Worm (Caenorhabditis elegans) whole organism, mixed stage, embryonic: ENCODE data around the gene nhr-237.

ENCODE experiments used
- blmp-1 ChIP-seq: fragments of 150-350 bp; optimal IDR thresholded peaks from 2 replicates; lab custom pipeline; 2014; ENCODE audit warnings: missing biosample characterization, missing genetic modification characterization
- ceh-39 ChIP-seq: fragments of 150-350 bp; optimal IDR thresholded peaks from 2 replicates; lab custom pipeline; 2014; ENCODE audit warnings: missing biosample characterization, missing genetic modification characterization
- ces-1 ChIP-seq: fragments of 150-350 bp; optimal IDR thresholded peaks from 2 replicates; lab custom pipeline; 2014; ENCODE audit warnings: missing biosample characterization, missing genetic modification reagents, missing genetic modification characterization
- elt-3 ChIP-seq: fragments of 150-350 bp; optimal IDR thresholded peaks from 2 replicates; lab custom pipeline; 2014; ENCODE audit warnings: missing biosample characterization, missing genetic modification characterization
- lin-32 ChIP-seq: fragments of 200-800 bp; sonication (Bioruptor generic); optimal IDR thresholded peaks from 2 replicates; lab custom pipeline; 2018; ENCODE audit warnings: mild to moderate bottlenecking, missing genetic modification characterization, missing compliant biosample characterization
- mab-5 ChIP-seq: fragments of 150-350 bp; optimal IDR thresholded peaks from 2 replicates; lab custom pipeline; 2014; ENCODE audit warnings: missing biosample characterization, missing genetic modification characterization
- mep-1 ChIP-seq: fragments of 150-350 bp; optimal IDR thresholded peaks from 2 replicates; lab custom pipeline; 2017; ENCODE audit warnings: missing biosample characterization, missing genetic modification reagents, missing genetic modification characterization, inconsistent platforms
- nhr-28 ChIP-seq: fragments of 150-350 bp; optimal IDR thresholded peaks from 2 replicates; lab custom pipeline; 2014; ENCODE audit warnings: missing biosample characterization, missing genetic modification characterization
- nhr-76 ChIP-seq: sonication (generic microtip); optimal IDR thresholded peaks from 2 replicates; lab custom pipeline; 2017; ENCODE audit warnings: missing biosample characterization, missing genetic modification characterization
- sptf-1 ChIP-seq: sonication (generic microtip); optimal IDR thresholded peaks from 2 replicates; lab custom pipeline; 2017; ENCODE audit warnings: mild to moderate bottlenecking, missing genetic modification characterization, moderate library complexity, missing compliant biosample characterization
- unc-39 ChIP-seq: fragments of 150-350 bp; optimal IDR thresholded peaks from 2 replicates; lab custom pipeline; 2014; ENCODE audit warnings: missing biosample characterization, missing genetic modification characterization
- ztf-11 ChIP-seq: fragments of 150-350 bp; optimal IDR thresholded peaks from 2 replicates; lab custom pipeline; 2014; ENCODE audit warnings: missing biosample characterization, missing genetic modification characterization

DNA sequence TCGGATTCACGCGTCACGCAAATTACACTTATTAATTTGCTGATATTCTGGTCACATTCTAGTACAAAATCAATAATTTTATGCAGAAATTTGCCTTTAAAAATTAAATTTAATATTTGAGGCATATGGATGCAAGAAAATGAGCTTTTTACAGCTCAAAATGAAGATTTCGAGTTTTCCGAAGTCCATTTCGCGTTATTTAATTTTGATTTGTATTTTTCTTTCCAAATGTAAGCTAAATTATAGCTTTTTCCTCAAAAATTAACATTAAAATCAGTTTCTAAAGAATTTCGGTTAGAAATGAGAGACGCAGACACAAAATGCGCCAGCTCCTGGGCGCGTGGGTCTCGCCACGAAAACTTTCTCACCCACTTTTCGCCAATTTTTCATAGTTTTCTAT is 39.7 kb downstream of the nhr-237 start, which contains the start of gene F16B4.6:
- TF ChIP-seq nhr-28 (tag; lab: Kevin White, UChicago) = no peak
- TF ChIP-seq ceh-39 (tag; lab: Kevin White, UChicago) = no peak
- no peak for TF ChIP-seq ces-1
- no peak for TF ChIP-seq unc-39 (tag; lab: Kevin White, UChicago)
- no peak for TF ChIP-seq blmp-1 (tag; lab: Kevin White, UChicago)
- TF ChIP-seq lin-32 (GFP tag; lab: Kevin White, UChicago) = no peak
- no peak for TF ChIP-seq nhr-76
- TF ChIP-seq elt-3 (tag; lab: Kevin White, UChicago) = no peak
- TF ChIP-seq mab-5 (tag; lab: Kevin White, UChicago) = no peak
- no peak for TF ChIP-seq mep-1 (tag; lab: Kevin White, UChicago)
- no peak for TF ChIP-seq sptf-1 (tag; lab: Kevin White, UChicago)
- no peak for TF ChIP-seq ztf-11 (tag; lab: Kevin White, UChicago)
